Worm (Caenorhabditis elegans): ENCODE results near the gene C13F10.7.

The C13F10.7 gene

ce11 chrV:7223152-7223551 is at the start of gene C13F10.7:
TSS of gene C13F10.7 (minus strand) at chrV:7223252.
- TF ChIP-seq pha-2 (tag; optimal IDR thresholded peaks at IDR 0.05) (no peak), Y22D7AL.16 (tag; optimal IDR thresholded peaks at IDR 0.05) (no peak), ceh-22 (tag; optimal IDR thresholded peaks at IDR 0.05) (no peak), ceh-31 (tag; optimal IDR thresholded peaks at IDR 0.05) (no peak), ceh-14 (tag; optimal IDR thresholded peaks at IDR 0.05) (no peak), hlh-30 (tag; optimal IDR thresholded peaks at IDR 0.05; ENCODE audit: insufficient read depth) (no peak), fkh-6 (tag; optimal IDR thresholded peaks at IDR 0.05) (no peak), odd-2 (tag; optimal IDR thresholded peaks at IDR 0.05) (no peak), pros-1 (tag; optimal IDR thresholded peaks at IDR 0.05) (no peak), ceh-18 (tag; optimal IDR thresholded peaks at IDR 0.05) (no peak), ztf-16 (tag; optimal IDR thresholded peaks at IDR 0.05) (no peak), ref-2 (tag; optimal IDR thresholded peaks at IDR 0.05) (no peak), pqm-1 (tag; optimal IDR thresholded peaks at IDR 0.05) (no peak), ceh-45 (GFP tag; IDR thresholded peaks at IDR 0.05) (no peak), ceh-24 (tag; optimal IDR thresholded peaks at IDR 0.05) (no peak), lin-11 (tag; optimal IDR thresholded peaks at IDR 0.05) (no peak)

DNA sequence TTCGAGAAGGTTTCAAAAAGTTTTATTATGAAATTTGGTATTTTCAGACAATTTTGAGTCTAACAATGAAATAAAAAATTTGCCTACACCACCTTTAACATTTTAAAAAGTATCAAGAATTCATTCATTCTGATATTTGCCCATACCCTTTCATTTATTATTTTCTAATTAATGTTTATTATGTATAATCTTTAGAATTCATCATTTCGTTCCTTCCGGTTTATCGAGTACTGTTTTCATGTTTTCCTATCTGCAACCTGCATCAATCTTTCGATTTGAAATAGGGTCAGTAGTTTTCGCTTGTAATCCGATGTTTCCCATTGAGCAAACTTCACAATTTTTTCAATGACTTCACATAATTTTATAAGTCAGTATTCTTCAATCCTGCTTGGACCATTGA is 46.3 kb upstream of the C13F10.7 start, which contains the start of gene C13A2.6:
C13A2.6 (plus strand) TSS at position 301 of the 400 bp plus-strand sequence.
- no peak for TF ChIP-seq ceh-6 (GFP tag; optimal IDR thresholded peaks at IDR 0.05)
- no peak for TF ChIP-seq tbx-2 (tag; optimal IDR thresholded peaks at IDR 0.05)
- no peak for TF ChIP-seq fkh-10 (GFP tag; optimal IDR thresholded peaks at IDR 0.05)

ce11 chrV:7266021-7266420 is 43.0 kb upstream of the C13F10.7 start, which contains the start of gene C13A2.7:
TSS of gene C13A2.7 (plus strand) at chrV:7266321.
- TF ChIP-seq pat-9 (tag; optimal IDR thresholded peaks at IDR 0.05) (no peak), hlh-6 (tag; optimal IDR thresholded peaks at IDR 0.05) (no peak), ceh-18 (tag; optimal IDR thresholded peaks at IDR 0.05) (no peak), odd-2 (tag; optimal IDR thresholded peaks at IDR 0.05) (no peak)

ce11 chrV:7264042-7264441 is 41.0 kb upstream of the C13F10.7 start, which contains the start of gene C13A2.9:
TSS of gene C13A2.9 (minus strand) at chrV:7264142.
- TF ChIP-seq tbx-7 (tag; optimal IDR thresholded peaks at IDR 0.05) (no peak), mec-3 (tag; optimal IDR thresholded peaks at IDR 0.05; ENCODE audit: borderline replicate concordance) (no peak), rnt-1 (tag; optimal IDR thresholded peaks at IDR 0.05) (no peak), ztf-16 (tag; optimal IDR thresholded peaks at IDR 0.05) (no peak), ceh-14 (tag; optimal IDR thresholded peaks at IDR 0.05) (no peak), hlh-6 (tag; optimal IDR thresholded peaks at IDR 0.05) (no peak), ceh-34 (tag; optimal IDR thresholded peaks at IDR 0.05) (no peak), pros-1 (tag; optimal IDR thresholded peaks at IDR 0.05) (no peak), ceh-24 (tag; optimal IDR thresholded peaks at IDR 0.05) (no peak), C08G9.2 (tag; optimal IDR thresholded peaks at IDR 0.05) (no peak), fkh-6 (tag; optimal IDR thresholded peaks at IDR 0.05) (no peak), ets-4 (tag; optimal IDR thresholded peaks at IDR 0.05) (no peak)

DNA sequence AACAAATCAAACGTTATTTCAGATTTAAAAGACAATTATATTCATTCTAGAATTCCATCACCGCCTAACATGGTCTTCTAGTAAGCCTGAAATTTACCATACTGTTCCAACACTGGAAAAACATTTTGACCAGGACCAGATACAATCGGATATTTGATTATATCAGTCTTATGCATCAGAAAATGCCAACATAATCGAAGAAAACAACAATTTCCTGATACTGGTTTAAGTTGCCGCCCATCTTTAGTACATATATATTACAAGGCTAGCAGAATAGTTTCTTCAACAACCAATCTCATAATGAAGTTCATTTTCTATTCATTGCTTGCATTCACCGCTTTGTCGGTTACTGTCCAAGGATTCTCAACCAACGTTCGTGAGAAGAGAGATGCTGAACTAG is 35.9 kb upstream of the C13F10.7 start, which contains the start of gene C13A2.12:
C13A2.12 (plus strand) TSS at position 301 of the 400 bp plus-strand sequence.
- TF ChIP-seq ama-1 (optimal IDR thresholded peaks at IDR 0.05) (no peak), Y22D7AL.16 (tag; optimal IDR thresholded peaks at IDR 0.05) (no peak), ceh-31 (tag; optimal IDR thresholded peaks at IDR 0.05) (no peak), ceh-9 (tag; optimal IDR thresholded peaks at IDR 0.05) (no peak), ceh-6 (GFP tag; optimal IDR thresholded peaks at IDR 0.05) (no peak), unc-3 (GFP tag; conservative IDR thresholded peaks at IDR 0.05) (no peak), unc-3 (tag; optimal IDR thresholded peaks at IDR 0.05) (no peak), ceh-2 (tag; optimal IDR thresholded peaks at IDR 0.05) (no peak), sox-4 (tag; optimal IDR thresholded peaks at IDR 0.05) (no peak), npax-4 (tag; optimal IDR thresholded peaks at IDR 0.05) (no peak), hlh-13 (GFP tag; optimal IDR thresholded peaks at IDR 0.05) (no peak), fax-1 (tag; optimal IDR thresholded peaks at IDR 0.05) (no peak), sox-2 (GFP tag; IDR thresholded peaks at IDR 0.05) (no peak), ttx-3 (tag; optimal IDR thresholded peaks at IDR 0.05) (no peak)

All from whole organism, late embryonic.